Worm (Caenorhabditis elegans): Measurements from ENCODE around the gene C46A5.1.

ce11 chrIV:7816402-7817102, 52.8 kb downstream of the C46A5.1 start:
- TF ChIP-seq dpl-1 (GFP tag; optimal IDR thresholded peaks at IDR 0.05), result peak; percentile 76 to 88 (median 86)
- no peak for TF ChIP-seq nhr-11 (tag; optimal IDR thresholded peaks at IDR 0.05)
- no peak for TF ChIP-seq ceh-82 (tag; optimal IDR thresholded peaks at IDR 0.05)
- TF ChIP-seq vab-15 (tag; optimal IDR thresholded peaks at IDR 0.05), result no peak
- TF ChIP-seq lin-39 (tag; optimal IDR thresholded peaks at IDR 0.05), result no peak
- peak; percentile 22 for TF ChIP-seq elt-2 (tag; optimal IDR thresholded peaks at IDR 0.05)
- TF ChIP-seq lin-15B (tag; optimal IDR thresholded peaks at IDR 0.05), result no peak
- TF ChIP-seq tlp-1 (tag; optimal IDR thresholded peaks at IDR 0.05), result no peak
- TF ChIP-seq skn-1 (tag; optimal IDR thresholded peaks at IDR 0.05), result peak; percentile 5
- TF ChIP-seq lin-35 (GFP tag; optimal IDR thresholded peaks at IDR 0.05), result peak; percentile 74 to 93
- TF ChIP-seq ama-1 (optimal IDR thresholded peaks at IDR 0.05), result no peak
- no peak for TF ChIP-seq mdl-1 (tag; optimal IDR thresholded peaks at IDR 0.05)
- peak; percentile 54 for TF ChIP-seq lin-14 (GFP tag; optimal IDR thresholded peaks at IDR 0.05)

Data from whole organism, L1 larva.